Fruit fly (Drosophila melanogaster): ENCODE measurements around the gene Ugt37A1.
A peak's percentile ranks its signal among the peaks of the same experiment; 100 is the strongest.

The Ugt37A1 gene

DNA sequence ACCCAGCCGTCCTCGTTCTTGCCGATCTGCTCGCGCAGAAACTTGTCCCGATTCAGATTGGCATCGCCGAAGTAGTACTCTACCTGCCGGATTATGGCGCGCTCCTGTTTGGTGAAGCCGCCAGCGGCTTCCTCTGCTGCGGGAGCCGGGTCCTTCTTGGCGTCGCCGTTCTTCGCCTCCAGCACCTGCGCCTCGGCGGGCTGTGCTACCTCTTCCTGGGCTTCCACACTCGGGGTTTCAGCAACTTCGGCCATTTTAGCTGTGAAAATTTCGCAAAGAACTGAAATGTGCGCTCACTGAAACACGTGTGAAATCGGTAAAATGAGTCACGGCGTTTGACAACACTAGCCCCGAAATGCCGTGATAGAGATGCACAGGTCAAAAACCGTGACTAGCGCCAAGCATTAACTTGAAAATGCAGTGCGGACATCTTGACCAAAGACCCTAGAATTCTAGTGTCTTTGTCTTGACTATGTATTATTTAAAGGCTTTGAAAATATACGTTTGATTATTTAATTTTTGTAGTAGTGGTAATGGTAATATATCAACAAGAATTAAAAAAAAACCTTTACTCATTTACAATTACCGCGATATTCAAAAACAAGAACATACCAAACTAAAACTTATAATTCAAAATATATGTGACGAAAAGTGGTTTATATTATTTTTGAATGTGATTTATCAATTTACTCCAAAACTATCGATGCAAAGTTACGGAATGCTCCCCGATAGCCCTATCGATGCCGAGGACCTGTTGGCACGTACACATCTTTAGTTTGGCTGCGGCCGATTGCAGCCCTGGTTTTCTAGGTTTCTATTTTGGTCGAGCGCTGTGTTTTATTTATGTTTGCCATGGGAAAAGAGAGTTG, 24.0 kb downstream of the Ugt37A1 start, which contains the start of the genes La and RtGEF (continued):
- TF ChIP-seq Mrtf (GFP tag; IDR thresholded peaks at IDR 0.05) (no peak), amos (GFP tag; IDR thresholded peaks at IDR 0.05; ENCODE audit: partially characterized antibody) (peak; percentile 97), dan (GFP tag; IDR thresholded peaks at IDR 0.05) (no peak), Spps (tag; optimal IDR thresholded peaks at IDR 0.05) (no peak), tgo (GFP tag; IDR thresholded peaks at IDR 0.05) (no peak), gem (tag; optimal IDR thresholded peaks at IDR 0.05) (peak; percentile 61), CG2202 (tag; optimal IDR thresholded peaks at IDR 0.05) (no peak), Elba2 (GFP tag; optimal IDR thresholded peaks at IDR 0.05) (no peak), BtbVII (GFP tag; optimal IDR thresholded peaks at IDR 0.05) (no peak), CG4617 (GFP tag; optimal IDR thresholded peaks at IDR 0.05; ENCODE audit: borderline replicate concordance) (peak; percentile 50), CG7786 (GFP tag; optimal IDR thresholded peaks at IDR 0.05) (peak; percentile 26), unc-4 (GFP tag; IDR thresholded peaks at IDR 0.05; ENCODE audit: partially characterized antibody) (peak; percentile 76), Atf6 (GFP tag; IDR thresholded peaks at IDR 0.05) (no peak), Mes4 (GFP tag; optimal IDR thresholded peaks at IDR 0.05) (peak; percentile 24), CTCF (GFP tag; optimal IDR thresholded peaks at IDR 0.05) (peak; percentile 18), CG14860 (GFP tag; IDR thresholded peaks at IDR 0.05; ENCODE audit: partially characterized antibody) (peak; percentile 90), CG10267 (tag; optimal IDR thresholded peaks at IDR 0.05) (peak; percentile 93), pnt (GFP tag; optimal IDR thresholded peaks at IDR 0.05) (peak; percentile 54), CG4328 (GFP tag; optimal IDR thresholded peaks at IDR 0.05) (no peak), Fer1 (GFP tag; optimal IDR thresholded peaks at IDR 0.05) (peak; percentile 27), D19B (GFP tag; optimal IDR thresholded peaks at IDR 0.05) (peak; percentile 18), prd (optimal IDR thresholded peaks at IDR 0.05) (no peak), prd (GFP tag; IDR thresholded peaks at IDR 0.05) (peak; percentile 35; the same call in 2 of the 3 replicates), CG6689 (GFP tag; IDR thresholded peaks at IDR 0.05) (no peak), CG31388 (GFP tag; optimal IDR thresholded peaks at IDR 0.05) (peak; percentile 24), Hand (GFP tag; optimal IDR thresholded peaks at IDR 0.05) (no peak), dati (GFP tag; IDR thresholded peaks at IDR 0.05) (no peak), HLH3B (GFP tag; IDR thresholded peaks at IDR 0.05) (no peak), sens (GFP tag) (peak; percentile 92), dpn (GFP tag; optimal IDR thresholded peaks at IDR 0.05) (peak; percentile 62 to 63), Dbx (GFP tag; IDR thresholded peaks at IDR 0.05) (peak; percentile 73), CG43689 (GFP tag; IDR thresholded peaks at IDR 0.05) (no peak), CG8290 (GFP tag; optimal IDR thresholded peaks at IDR 0.05) (peak; percentile 65), CG8290 (tag; optimal IDR thresholded peaks at IDR 0.05) (peak; percentile 54 to 73), CG9932 (GFP tag; IDR thresholded peaks at IDR 0.05) (peak; percentile 84), CG13775 (GFP tag; optimal IDR thresholded peaks at IDR 0.05) (peak; percentile 63), CG6272 (GFP tag; IDR thresholded peaks at IDR 0.05) (peak; percentile 59), CG12104 (GFP tag; optimal IDR thresholded peaks at IDR 0.05) (no peak), sc (optimal IDR thresholded peaks at IDR 0.05) (no peak), sc (GFP tag; optimal IDR thresholded peaks at IDR 0.05) (no peak), HLH4C (GFP tag; IDR thresholded peaks at IDR 0.05; ENCODE audit: partially characterized antibody) (peak; percentile 90), BEAF-32 (GFP tag; optimal IDR thresholded peaks at IDR 0.05) (peak; percentile 97), CG6654 (GFP tag; optimal IDR thresholded peaks at IDR 0.05) (no peak), CG9876 (GFP tag; optimal IDR thresholded peaks at IDR 0.05) (no peak), chm (GFP tag; IDR thresholded peaks at IDR 0.05) (peak; percentile 51), CG1792 (GFP tag; optimal IDR thresholded peaks at IDR 0.05) (no peak), croc (GFP tag; conservative IDR thresholded peaks at IDR 0.05) (no peak; the same call in 2 of the 3 replicates), Oaz (GFP tag; IDR thresholded peaks at IDR 0.05) (no peak), az2 (GFP tag; optimal IDR thresholded peaks at IDR 0.05) (peak; percentile 40), CG12942 (GFP tag; optimal IDR thresholded peaks at IDR 0.05) (peak; percentile 36), salm (tag; optimal IDR thresholded peaks at IDR 0.05) (no peak)

Measured in whole organism, embryonic.